Worm (Caenorhabditis elegans) whole organism, early embryonic: Measurements from ENCODE around the gene cor-1.

Source experiments
- aly-1 ChIP-seq: sonication (generic microtip); optimal IDR thresholded peaks from 2 replicates; lab custom pipeline; 2016; ENCODE audit warnings: missing genetic modification characterization, missing compliant biosample characterization
- scrt-1 ChIP-seq: fragments of 200-800 bp; sonication (Bioruptor generic); IDR thresholded peaks from 2 replicates; pipeline ENCODE4 v1.3.6; 2022; ENCODE audit warnings: missing genetic modification characterization, missing compliant biosample characterization
- sea-1 ChIP-seq: fragments of 200-800 bp; sonication (Bioruptor generic); conservative IDR thresholded peaks from 2 replicates; pipeline ENCODE4 v1.3.6; 2022; ENCODE audit warnings: missing genetic modification characterization, missing compliant biosample characterization

- TF ChIP-seq sea-1 (no peak), aly-1 (tag; lab: Kevin White, UChicago) (no peak), scrt-1 (GFP tag; lab: Robert Waterston, UW) (no peak)
These were observed 36.9 kb upstream of the cor-1 start, which contains the start of the genes blos-1 and best-18 for ce11 chrIII:10211889-10212494.
